Worm (Caenorhabditis elegans) whole organism, L4/young adult: Measurements from ENCODE around the gene ZK1321.1.

Source experiments
- W03F9.2 ChIP-seq: fragments of 150-350 bp; optimal IDR thresholded peaks from 2 replicates; lab custom pipeline; 2014; ENCODE audit warnings: missing biosample characterization, missing genetic modification characterization
- dao-5 ChIP-seq: sonication (generic microtip); optimal IDR thresholded peaks from 2 replicates; lab custom pipeline; 2016; ENCODE audit warnings: missing genotype, missing genetic modification characterization, moderate library complexity, missing compliant biosample characterization
- him-1 ChIP-seq: sonication (generic microtip); optimal IDR thresholded peaks from 2 replicates; lab custom pipeline; 2016; ENCODE audit warnings: missing genotype, missing genetic modification reagents, missing genetic modification characterization, missing compliant biosample characterization

ZK1321.1 gene

DNA sequence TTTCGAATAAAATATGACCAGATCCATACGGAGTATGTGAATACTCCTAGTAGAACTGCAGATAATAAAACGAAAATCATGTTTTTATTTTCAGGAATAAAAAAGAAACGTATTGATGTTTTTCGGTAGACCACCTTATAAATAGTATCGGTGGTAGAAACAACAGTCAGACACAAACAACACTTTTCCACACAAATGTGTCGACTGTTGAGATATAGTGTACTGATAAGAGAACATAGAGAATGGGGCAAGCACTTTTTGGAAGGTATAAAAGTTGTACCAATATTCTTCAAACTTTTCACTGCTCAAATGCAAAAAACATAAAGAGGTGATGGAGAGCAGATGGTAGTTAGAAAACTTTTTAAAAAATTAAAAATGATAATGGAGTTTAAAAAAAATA is 48.8 kb downstream of the ZK1321.1 start, which contains the start of gene cyp-13A6:
cyp-13A6 (minus strand) TSS at position 180 of the 400 bp plus-strand sequence.
- no peak for TF ChIP-seq W03F9.2
- no peak for TF ChIP-seq him-1
- no peak for TF ChIP-seq dao-5 (tag; lab: Kevin White, UChicago)

- no peak for TF ChIP-seq W03F9.2
- no peak for TF ChIP-seq dao-5 (tag; lab: Kevin White, UChicago)
- TF ChIP-seq him-1: no peak
Measured at ce11 chrII:9803320-9803719, 49.5 kb downstream of the ZK1321.1 start, which contains the start of gene cyp-13A7. TSS of gene cyp-13A7 (plus strand) at chrII:9803620.
